Worm (Caenorhabditis elegans) whole organism, early embryonic: ENCODE results near the gene T11F9.10.

Experiments used
- B0310.2 ChIP-seq: sonication (generic microtip); optimal IDR thresholded peaks from 2 replicates; lab custom pipeline; 2016; ENCODE audit warnings: mild to moderate bottlenecking, missing genetic modification characterization, missing compliant biosample characterization
- F13C5.2 ChIP-seq: sonication (generic microtip); optimal IDR thresholded peaks from 2 replicates; lab custom pipeline; 2017; ENCODE audit warnings: mild to moderate bottlenecking, missing genetic modification characterization, inconsistent platforms, missing compliant biosample characterization
- aly-1 ChIP-seq: sonication (generic microtip); optimal IDR thresholded peaks from 2 replicates; lab custom pipeline; 2016; ENCODE audit warnings: missing genetic modification characterization, missing compliant biosample characterization
- ama-1 ChIP-seq: fragments of 150-350 bp; optimal IDR thresholded peaks from 2 replicates; lab custom pipeline; 2014
- ceh-13 ChIP-seq: fragments of 200-800 bp; sonication (Bioruptor generic); optimal IDR thresholded peaks from 2 replicates; lab custom pipeline; 2018; ENCODE audit warnings: mild to moderate bottlenecking, missing genetic modification characterization, missing compliant biosample characterization
- ceh-36 ChIP-seq: sonication (generic microtip); optimal IDR thresholded peaks from 2 replicates; lab custom pipeline; 2016; ENCODE audit warnings: missing genetic modification characterization, inconsistent platforms, missing compliant biosample characterization
- ets-7 ChIP-seq: sonication (generic microtip); optimal IDR thresholded peaks from 2 replicates; lab custom pipeline; 2016; ENCODE audit warnings: missing genotype, missing genetic modification characterization, missing compliant biosample characterization
- flt-1 ChIP-seq: fragments of 200-800 bp; sonication (Bioruptor generic); IDR thresholded peaks from 2 replicates; pipeline ENCODE4 v1.3.6; 2022; ENCODE audit warnings: missing genetic modification characterization, missing compliant biosample characterization
- hmbx-1 ChIP-seq: sonication (generic microtip); optimal IDR thresholded peaks from 2 replicates; lab custom pipeline; 2016; ENCODE audit warnings: mild to moderate bottlenecking, missing genetic modification characterization, missing compliant biosample characterization
- hmg-4 ChIP-seq: fragments of 200-800 bp; sonication (Bioruptor generic); optimal IDR thresholded peaks from 2 replicates; lab custom pipeline; 2018; ENCODE audit warnings: mild to moderate bottlenecking, missing genetic modification characterization, missing compliant biosample characterization
- hnd-1 ChIP-seq: sonication (generic microtip); optimal IDR thresholded peaks from 2 replicates; lab custom pipeline; 2016; ENCODE audit warnings: missing genetic modification characterization, missing compliant biosample characterization
- pes-1 ChIP-seq: fragments of 200-800 bp; sonication (Bioruptor generic); IDR thresholded peaks from 2 replicates; pipeline ENCODE4 v1.3.6; 2022; ENCODE audit warnings: missing genetic modification reagents, missing genetic modification characterization, missing compliant biosample characterization
- scrt-1 ChIP-seq: fragments of 200-800 bp; sonication (Bioruptor generic); IDR thresholded peaks from 2 replicates; pipeline ENCODE4 v1.3.6; 2022; ENCODE audit warnings: missing genetic modification characterization, missing compliant biosample characterization
- sea-1 ChIP-seq: fragments of 200-800 bp; sonication (Bioruptor generic); conservative IDR thresholded peaks from 2 replicates; pipeline ENCODE4 v1.3.6; 2022; ENCODE audit warnings: missing genetic modification characterization, missing compliant biosample characterization
- tbx-11 ChIP-seq: fragments of 200-800 bp; sonication (Bioruptor generic); IDR thresholded peaks from 2 replicates; pipeline ENCODE4 v1.3.6; 2022; ENCODE audit warnings: missing genetic modification characterization, missing compliant biosample characterization
- tbx-37 ChIP-seq: fragments of 200-800 bp; sonication (Bioruptor generic); conservative IDR thresholded peaks from 2 replicates; pipeline ENCODE4 v1.3.6; 2022; ENCODE audit warnings: missing genetic modification reagents, missing genetic modification characterization, missing compliant biosample characterization
- tra-4 ChIP-seq: sonication (generic microtip); optimal IDR thresholded peaks from 2 replicates; lab custom pipeline; 2017; ENCODE audit warnings: missing genetic modification characterization, missing compliant biosample characterization

The T11F9.10 gene

ce11 chrV:11531831-11532534 is 45.2 kb downstream of the T11F9.10 start:
- TF ChIP-seq sea-1 (GFP tag; lab: Robert Waterston, UW) (no peak), hmg-4 (GFP tag; lab: Kevin White, UChicago) (peak; percentile 60)

- TF ChIP-seq B0310.2 (tag; lab: Kevin White, UChicago) (no peak), flt-1 (GFP tag; lab: Robert Waterston, UW) (no peak), F13C5.2 (tag; lab: Kevin White, UChicago) (no peak), ceh-36 (no peak), ceh-13 (GFP tag; lab: Kevin White, UChicago) (no peak), aly-1 (tag; lab: Kevin White, UChicago) (no peak), scrt-1 (GFP tag; lab: Robert Waterston, UW) (no peak), ama-1 (lab: Kevin White, UChicago) (no peak), tbx-11 (no peak), tra-4 (tag; lab: Kevin White, UChicago) (no peak), hnd-1 (tag; lab: Kevin White, UChicago) (no peak)
These were observed 45.7 kb downstream of the T11F9.10 start for ce11 chrV:11532535-11532853.

ce11 chrV:11532964-11533363 is 46.2 kb downstream of the T11F9.10 start:
- TF ChIP-seq aly-1 (tag; lab: Kevin White, UChicago) (no peak), hmg-4 (GFP tag; lab: Kevin White, UChicago) (no peak), tra-4 (tag; lab: Kevin White, UChicago) (no peak), ceh-36 (no peak), hnd-1 (tag; lab: Kevin White, UChicago) (no peak), scrt-1 (GFP tag; lab: Robert Waterston, UW) (no peak), sea-1 (GFP tag; lab: Robert Waterston, UW) (no peak), ets-7 (tag; lab: Kevin White, UChicago) (no peak)

ce11 chrV:11533365-11533949 is 46.7 kb downstream of the T11F9.10 start:
- TF ChIP-seq ceh-36 (no peak), flt-1 (GFP tag; lab: Robert Waterston, UW) (no peak), ama-1 (lab: Kevin White, UChicago) (no peak), hmg-4 (GFP tag; lab: Kevin White, UChicago) (no peak), ets-7 (tag; lab: Kevin White, UChicago) (no peak), tbx-11 (no peak)

ce11 chrV:11534495-11535189 is 47.9 kb downstream of the T11F9.10 start:
- no peak for TF ChIP-seq aly-1 (tag; lab: Kevin White, UChicago)
- no peak for TF ChIP-seq scrt-1 (GFP tag; lab: Robert Waterston, UW)
- no peak for TF ChIP-seq hmg-4 (GFP tag; lab: Kevin White, UChicago)
- TF ChIP-seq hnd-1 (tag; lab: Kevin White, UChicago) = no peak
- TF ChIP-seq ceh-36 = no peak
- no peak for TF ChIP-seq F13C5.2 (tag; lab: Kevin White, UChicago)
- TF ChIP-seq tbx-11 = no peak
- no peak for TF ChIP-seq ceh-13 (GFP tag; lab: Kevin White, UChicago)
- TF ChIP-seq hmbx-1 (tag; lab: Kevin White, UChicago) = no peak
- TF ChIP-seq tra-4 (tag; lab: Kevin White, UChicago) = no peak
- no peak for TF ChIP-seq ama-1 (lab: Kevin White, UChicago)
- no peak for TF ChIP-seq flt-1 (GFP tag; lab: Robert Waterston, UW)
- no peak for TF ChIP-seq pes-1 (GFP tag; lab: Robert Waterston, UW)
- TF ChIP-seq ets-7 (tag; lab: Kevin White, UChicago) = no peak
- TF ChIP-seq B0310.2 (tag; lab: Kevin White, UChicago) = no peak
- no peak for TF ChIP-seq sea-1 (GFP tag; lab: Robert Waterston, UW)

ce11 chrV:11535504-11536062 is 48.8 kb downstream of the T11F9.10 start:
- TF ChIP-seq pes-1 (GFP tag; lab: Robert Waterston, UW) (no peak), sea-1 (GFP tag; lab: Robert Waterston, UW) (no peak), F13C5.2 (tag; lab: Kevin White, UChicago) (no peak), ets-7 (tag; lab: Kevin White, UChicago) (no peak), tbx-37 (GFP tag; lab: Robert Waterston, UW) (no peak), ceh-13 (GFP tag; lab: Kevin White, UChicago) (no peak), B0310.2 (tag; lab: Kevin White, UChicago) (no peak), hmbx-1 (tag; lab: Kevin White, UChicago) (no peak), ama-1 (lab: Kevin White, UChicago) (no peak), tra-4 (tag; lab: Kevin White, UChicago) (no peak), tbx-11 (no peak), scrt-1 (GFP tag; lab: Robert Waterston, UW) (no peak), hmg-4 (GFP tag; lab: Kevin White, UChicago) (no peak), ceh-36 (no peak), aly-1 (tag; lab: Kevin White, UChicago) (no peak), flt-1 (GFP tag; lab: Robert Waterston, UW) (no peak), hnd-1 (tag; lab: Kevin White, UChicago) (no peak)

ce11 chrV:11536667-11537066 is 49.9 kb downstream of the T11F9.10 start:
- TF ChIP-seq hmg-4 (GFP tag; lab: Kevin White, UChicago) = no peak
- TF ChIP-seq ceh-13 (GFP tag; lab: Kevin White, UChicago) = no peak
- no peak for TF ChIP-seq ets-7 (tag; lab: Kevin White, UChicago)
- no peak for TF ChIP-seq pes-1 (GFP tag; lab: Robert Waterston, UW)
- TF ChIP-seq hnd-1 (tag; lab: Kevin White, UChicago) = no peak
- no peak for TF ChIP-seq hmbx-1 (tag; lab: Kevin White, UChicago)
- TF ChIP-seq scrt-1 (GFP tag; lab: Robert Waterston, UW) = no peak
- no peak for TF ChIP-seq aly-1 (tag; lab: Kevin White, UChicago)
- TF ChIP-seq B0310.2 (tag; lab: Kevin White, UChicago) = no peak
- no peak for TF ChIP-seq sea-1 (GFP tag; lab: Robert Waterston, UW)
